Fruit fly (Drosophila melanogaster): Measurements from ENCODE around the gene Chsy.

Gene Chsy

dm6 chrX:15591721-15592491 lies 1.4 kb downstream of the Chsy start (continued):
- TF ChIP-seq Hmx (GFP tag; optimal IDR thresholded peaks at IDR 0.05) (no peak), lmd (GFP tag; IDR thresholded peaks at IDR 0.05) (0 out of 2 replicates have a peak, but pooled peaks have one; percentile 39), sisA (GFP tag; IDR thresholded peaks at IDR 0.05) (0 out of 2 replicates have a peak, but pooled peaks have one; percentile 24), CG8359 (GFP tag; optimal IDR thresholded peaks at IDR 0.05; ENCODE audit: borderline replicate concordance) (no peak), CG11398 (GFP tag; optimal IDR thresholded peaks at IDR 0.05) (peak; percentile 10), pnt (GFP tag; optimal IDR thresholded peaks at IDR 0.05) (peak; percentile 31), Camta (GFP tag; optimal IDR thresholded peaks at IDR 0.05) (peak; percentile 14), Oaz (GFP tag; IDR thresholded peaks at IDR 0.05) (no peak), CG30403 (GFP tag; optimal IDR thresholded peaks at IDR 0.05) (peak; percentile 57), CG2712 (tag; optimal IDR thresholded peaks at IDR 0.05) (peak; percentile 23), Drgx (GFP tag; IDR thresholded peaks at IDR 0.05) (peak; percentile 35; the same call in 1 of the 2 replicates), CG13775 (GFP tag; optimal IDR thresholded peaks at IDR 0.05) (peak; percentile 36), CG3407 (GFP tag; optimal IDR thresholded peaks at IDR 0.05) (peak; percentile 7), NfI (GFP tag; optimal IDR thresholded peaks at IDR 0.05) (peak; percentile 16), vvl (GFP tag; IDR thresholded peaks at IDR 0.05) (peak; percentile 59), CG1603 (tag; optimal IDR thresholded peaks at IDR 0.05) (peak; percentile 33), so (GFP tag; IDR thresholded peaks at IDR 0.05) (peak; percentile 39; the same call in 1 of the 3 replicates), rib (GFP tag; IDR thresholded peaks at IDR 0.05) (no peak; the same call in 1 of the 2 replicates), CG43689 (GFP tag; IDR thresholded peaks at IDR 0.05) (no peak; the same call in 1 of the 2 replicates), Hand (GFP tag; optimal IDR thresholded peaks at IDR 0.05) (peak; percentile 1), Eip74EF (GFP tag; optimal IDR thresholded peaks at IDR 0.05) (peak in 1 of 2 experiments; percentile 29), CG15011 (GFP tag; optimal IDR thresholded peaks at IDR 0.05) (no peak), CG7556 (GFP tag; optimal IDR thresholded peaks at IDR 0.05) (peak; percentile 31), pan (optimal IDR thresholded peaks at IDR 0.05) (no peak), pan (GFP tag; optimal IDR thresholded peaks at IDR 0.05 in 1 of 2, IDR thresholded peaks at IDR 0.05 in 1 of 2) (no peak), Awh (GFP tag; IDR thresholded peaks at IDR 0.05) (peak; percentile 45; the same call in 1 of the 2 replicates), lola (GFP tag; optimal IDR thresholded peaks at IDR 0.05) (peak in 1 of 3 experiments; percentile 7), CG10979 (tag; optimal IDR thresholded peaks at IDR 0.05) (peak; percentile 44), CG11723 (GFP tag; optimal IDR thresholded peaks at IDR 0.05) (no peak), Adf1 (GFP tag; IDR thresholded peaks at IDR 0.05) (0 out of 2 replicates have a peak, but pooled peaks have one; percentile 15), CG31224 (GFP tag; IDR thresholded peaks at IDR 0.05) (peak; percentile 72), CG1529 (GFP tag; optimal IDR thresholded peaks at IDR 0.05) (peak; percentile 19), CG2120 (GFP tag; optimal IDR thresholded peaks at IDR 0.05) (peak; percentile 54), Ada2b (GFP tag; IDR thresholded peaks at IDR 0.05) (peak; percentile 29; the same call in 1 of the 2 replicates), Fer3 (tag; optimal IDR thresholded peaks at IDR 0.05) (peak; percentile 29), Chrac-16 (GFP tag; optimal IDR thresholded peaks at IDR 0.05) (peak; percentile 29), grau (tag; optimal IDR thresholded peaks at IDR 0.05) (peak; percentile 48), bab2 (GFP tag; optimal IDR thresholded peaks at IDR 0.05) (peak; percentile 4), CG15601 (tag; optimal IDR thresholded peaks at IDR 0.05) (peak; percentile 1), Fer1 (GFP tag; optimal IDR thresholded peaks at IDR 0.05) (peak; percentile 41), slbo (GFP tag; IDR thresholded peaks at IDR 0.05) (peak; percentile 52; the same call in 1 of the 2 replicates), H15 (GFP tag; IDR thresholded peaks at IDR 0.05) (0 out of 3 replicates have a peak, but pooled peaks have one; percentile 8), pb (GFP tag; optimal IDR thresholded peaks at IDR 0.05) (no peak), CG32772 (GFP tag; IDR thresholded peaks at IDR 0.05) (peak; percentile 41; the same call in 1 of the 2 replicates), CG9727 (GFP tag; optimal IDR thresholded peaks at IDR 0.05) (peak; percentile 54), jigr1 (GFP tag; IDR thresholded peaks at IDR 0.05) (no peak), CG2875 (GFP tag; optimal IDR thresholded peaks at IDR 0.05) (peak; percentile 49), gcm (GFP tag; optimal IDR thresholded peaks at IDR 0.05) (peak; percentile 3)

Data from whole organism, embryonic.